Fruit fly (Drosophila melanogaster): ENCODE measurements around the gene CG16704.

DNA sequence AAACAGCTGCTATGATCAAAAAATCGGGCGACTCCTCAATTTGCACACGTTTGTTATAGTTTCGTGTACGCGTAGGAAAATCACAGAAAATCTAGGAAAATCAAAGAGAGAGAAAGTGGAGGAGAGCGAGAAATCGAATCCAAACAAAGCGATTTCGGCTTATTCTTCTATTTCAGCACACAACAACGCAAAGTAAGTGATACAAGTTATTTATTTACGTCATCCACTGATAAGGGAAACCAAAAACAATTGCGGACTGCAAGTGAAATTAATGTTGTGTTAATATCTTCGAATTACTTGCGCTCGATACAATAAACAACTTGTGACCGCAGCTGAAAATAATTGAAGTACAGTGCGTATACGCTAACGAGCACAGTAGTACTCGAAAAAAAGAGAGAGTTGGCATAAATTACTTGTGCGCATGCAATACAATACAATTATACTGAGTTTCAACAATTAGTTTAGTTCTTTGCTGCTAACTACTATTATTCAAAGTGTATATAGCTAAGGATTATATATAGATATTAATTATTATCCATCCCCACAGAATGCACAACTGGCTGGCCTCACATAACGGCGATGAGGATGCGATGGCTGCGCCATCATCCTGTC lies 21.3 kb upstream of the CG16704 start:
- no peak for TF ChIP-seq CG31224 (GFP tag; IDR thresholded peaks at IDR 0.05)
- TF ChIP-seq PHDP (tag; optimal IDR thresholded peaks at IDR 0.05), result no peak
- TF ChIP-seq CG18619 (GFP tag; optimal IDR thresholded peaks at IDR 0.05), result no peak
- no peak for TF ChIP-seq scrt (GFP tag; optimal IDR thresholded peaks at IDR 0.05)
- no peak for TF ChIP-seq CG14965 (GFP tag; optimal IDR thresholded peaks at IDR 0.05; ENCODE audit: borderline replicate concordance)
- no peak for TF ChIP-seq slou (GFP tag; optimal IDR thresholded peaks at IDR 0.05)
- no peak for TF ChIP-seq Dfd (GFP tag; optimal IDR thresholded peaks at IDR 0.05)
- TF ChIP-seq crol (GFP tag; IDR thresholded peaks at IDR 0.05), result no peak
- no peak for TF ChIP-seq ro (GFP tag; IDR thresholded peaks at IDR 0.05)
- no peak for TF ChIP-seq jing (GFP tag; optimal IDR thresholded peaks at IDR 0.05)
- TF ChIP-seq ranshi (GFP tag; IDR thresholded peaks at IDR 0.05), result no peak
- TF ChIP-seq CG7786 (GFP tag; optimal IDR thresholded peaks at IDR 0.05), result no peak

Measured in whole organism, embryonic.